Worm (Caenorhabditis elegans) whole organism, mixed stage, embryonic: ENCODE results near the gene C36C5.15.

Source experiments
- nhr-12 ChIP-seq: fragments of 150-350 bp; optimal IDR thresholded peaks from 2 replicates; lab custom pipeline; 2014; ENCODE audit warnings: missing biosample characterization, missing genetic modification characterization
- nhr-28 ChIP-seq: fragments of 150-350 bp; optimal IDR thresholded peaks from 2 replicates; lab custom pipeline; 2014; ENCODE audit warnings: missing biosample characterization, missing genetic modification characterization
- sptf-1 ChIP-seq: sonication (generic microtip); optimal IDR thresholded peaks from 2 replicates; lab custom pipeline; 2017; ENCODE audit warnings: mild to moderate bottlenecking, missing genetic modification characterization, moderate library complexity, missing compliant biosample characterization
- unc-62 ChIP-seq: fragments of 150-350 bp; optimal IDR thresholded peaks from 2 replicates; lab custom pipeline; 2014; ENCODE audit warnings: missing biosample characterization, missing genetic modification reagents, missing genetic modification characterization

DNA sequence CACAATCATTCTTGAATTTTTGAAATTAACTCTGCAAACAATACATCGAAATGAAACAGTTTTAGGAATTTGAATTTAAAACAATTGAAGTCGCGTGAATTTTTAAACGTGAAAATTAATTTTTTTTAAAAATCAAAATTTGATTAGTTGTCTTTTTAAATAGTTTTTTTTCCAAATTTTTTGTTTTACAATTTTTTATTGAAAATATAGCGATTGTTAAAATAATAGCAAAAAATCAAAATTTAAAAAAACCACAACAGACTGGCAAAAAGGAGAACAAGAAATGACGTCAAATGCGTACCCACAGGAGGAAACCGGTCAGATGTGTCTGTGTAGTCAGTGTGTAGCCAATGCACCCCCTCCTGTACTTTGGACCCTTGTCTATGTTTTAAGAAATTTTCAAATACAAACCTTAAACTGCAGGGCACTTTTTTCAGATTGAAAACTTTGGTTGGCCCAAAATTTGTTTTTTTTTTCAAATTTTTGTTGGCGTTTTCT, 28.3 kb upstream of the C36C5.15 start, which contains the start of the genes Y73C8B.1 and Y73C8B.5:
- no peak for TF ChIP-seq nhr-12 (tag; lab: Kevin White, UChicago)
- no peak for TF ChIP-seq unc-62 (GFP tag; lab: Kevin White, UChicago)
- no peak for TF ChIP-seq sptf-1 (tag; lab: Kevin White, UChicago)
- TF ChIP-seq nhr-28 (tag; lab: Kevin White, UChicago) = no peak
